Worm (Caenorhabditis elegans) whole organism, L3 larva: ENCODE data around the gene K02E10.5.

Experiments used
- jun-1 ChIP-seq: fragments of 150-350 bp; optimal IDR thresholded peaks from 2 replicates; lab custom pipeline; 2014; ENCODE audit warnings: missing biosample characterization, missing genetic modification reagents, missing genetic modification characterization
- lin-39 ChIP-seq: fragments of 150-350 bp; optimal IDR thresholded peaks from 2 replicates; lab custom pipeline; 2018; ENCODE audit warnings: missing biosample characterization, missing genetic modification reagents, missing genetic modification characterization
- mml-1 ChIP-seq: fragments of 150-350 bp; sonication (generic microtip); optimal IDR thresholded peaks from 3 replicates; lab custom pipeline; 2014; ENCODE audit warnings: missing biosample characterization, missing genetic modification characterization
- nhr-76 ChIP-seq: fragments of 150-350 bp; sonication (generic microtip); optimal IDR thresholded peaks from 5 replicates; lab custom pipeline; 2014; ENCODE audit warnings: missing biosample characterization, missing genetic modification characterization
- ztf-4 ChIP-seq: fragments of 150-350 bp; optimal IDR thresholded peaks from 2 replicates; lab custom pipeline; 2014; ENCODE audit warnings: missing biosample characterization, missing genetic modification characterization

K02E10.5 gene

ce11 chrX:2427404-2427803 is 51.3 kb downstream of the K02E10.5 start, which contains the start of gene gcy-31:
Gene gcy-31 (minus strand): TSS chrX:2427504.
- TF ChIP-seq jun-1 (tag; lab: Kevin White, UChicago) (no peak), nhr-76 (tag; lab: Kevin White, UChicago) (no peak), ztf-4 (no peak), mml-1 (tag; lab: Kevin White, UChicago) (no peak), lin-39 (tag; lab: Kevin White, UChicago) (no peak)
